Worm (Caenorhabditis elegans) whole organism, young adult: ENCODE measurements around the gene dpm-3.

Experiments used
- nhr-80 ChIP-seq: sonication (generic microtip); optimal IDR thresholded peaks from 2 replicates; lab custom pipeline; 2016; ENCODE audit warnings: missing genetic modification characterization, missing compliant biosample characterization
- sea-2 ChIP-seq: fragments of 200-800 bp; sonication (Bioruptor generic); IDR thresholded peaks from 2 replicates; pipeline ENCODE4 v1.3.6; 2022; ENCODE audit warnings: missing genetic modification characterization, missing compliant biosample characterization

- TF ChIP-seq sea-2 (GFP tag; lab: Robert Waterston, UW) (no peak), nhr-80 (no peak)
Measured at ce11 chrIV:12429504-12429903, 38.1 kb downstream of the dpm-3 start.
